Fruit fly (Drosophila melanogaster): Measurements from ENCODE around the gene PIG-P.
A peak's percentile ranks its signal among the peaks of the same experiment; 100 is the strongest.

- TF ChIP-seq Gug (GFP tag; IDR thresholded peaks at IDR 0.05): peak; percentile 76
- TF ChIP-seq eg (GFP tag; IDR thresholded peaks at IDR 0.05): peak; percentile 90
- peak; percentile 65 for TF ChIP-seq CG11762 (GFP tag; optimal IDR thresholded peaks at IDR 0.05; ENCODE audit: insufficient read depth)
These were observed 14.5 kb upstream of the PIG-P start for dm6 chr3R:26072477-26072876.
